Fruit fly (Drosophila melanogaster) S2 (cell line): ENCODE results near the gene CG32264.

Experiments
- CG8478 ChIP-seq: fragments of >200 bp; optimal IDR thresholded peaks from 2 replicates; lab custom pipeline; 2018
- CTCF ChIP-seq, 2 experiments: fragments of >200 bp; optimal IDR thresholded peaks; 2 replicates each; lab custom pipeline; 2018

DNA sequence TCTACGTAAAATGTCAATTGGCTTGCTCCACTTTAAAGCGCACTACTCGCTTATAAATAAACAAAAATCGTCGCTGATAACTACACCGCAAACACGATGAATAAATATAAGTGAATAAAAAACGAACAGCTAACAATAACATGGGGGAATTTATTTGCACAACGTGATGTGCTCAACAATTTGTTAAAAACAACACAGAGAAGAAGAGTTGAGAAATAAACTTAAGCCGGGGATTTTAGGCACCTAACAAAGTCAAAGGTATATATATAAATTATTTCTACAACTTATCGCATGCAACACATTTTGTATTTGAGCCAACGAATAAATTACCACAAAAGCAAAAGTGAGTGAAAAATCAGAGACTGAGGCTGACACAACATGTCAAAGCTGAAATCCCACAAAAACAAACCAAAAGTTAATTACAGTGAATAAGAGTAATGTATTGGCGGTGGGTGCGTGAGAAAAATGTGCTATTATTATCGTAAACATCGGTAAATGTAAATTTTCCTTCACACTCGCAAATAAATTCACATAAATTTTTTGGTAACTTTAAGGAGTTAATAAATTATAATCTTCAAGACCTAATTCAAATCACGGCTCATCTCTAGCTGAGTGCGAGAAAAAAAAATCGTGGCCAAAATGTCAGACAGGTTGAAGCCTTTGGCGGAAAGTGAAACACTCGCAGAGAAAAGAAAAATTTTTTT lies 33.8 kb downstream of the CG32264 start:
- no peak for TF ChIP-seq CTCF (optimal IDR thresholded peaks at IDR 0.05; lab: Kevin White, UChicago)
- no peak for TF ChIP-seq CG8478 (lab: Kevin White, UChicago)
